Fruit fly (Drosophila melanogaster): ENCODE data around the gene CG5958.

- TF ChIP-seq CG14711 (tag; optimal IDR thresholded peaks at IDR 0.05) (no peak), toe (GFP tag; optimal IDR thresholded peaks at IDR 0.05) (no peak), CG7101 (tag; optimal IDR thresholded peaks at IDR 0.05) (no peak), CG12768 (GFP tag; optimal IDR thresholded peaks at IDR 0.05) (no peak), cnc (optimal IDR thresholded peaks at IDR 0.05) (no peak), CG33017 (tag; optimal IDR thresholded peaks at IDR 0.05) (no peak), kay (GFP tag; ENCODE audit: borderline replicate concordance) (no peak), Hr96 (GFP tag; optimal IDR thresholded peaks at IDR 0.05) (no peak), CG1620 (GFP tag; optimal IDR thresholded peaks at IDR 0.05) (no peak)
Observed at dm6 chr2L:7474404-7474803, 41.1 kb upstream of the CG5958 start, which contains the start of gene CG6441.
